Worm (Caenorhabditis elegans) whole organism, L1 larva: Measurements from ENCODE around the gene T10F2.5.

ENCODE experiments used
- C16A3.4 ChIP-seq: fragments of 150-350 bp; optimal IDR thresholded peaks from 2 replicates; lab custom pipeline; 2014; ENCODE audit warnings: missing biosample characterization, missing genetic modification characterization
- F16B12.6 ChIP-seq: fragments of 150-350 bp; optimal IDR thresholded peaks from 2 replicates; lab custom pipeline; 2014; ENCODE audit warnings: missing biosample characterization, missing genetic modification characterization
- Y116A8C.19 ChIP-seq: sonication (generic microtip); optimal IDR thresholded peaks from 2 replicates; lab custom pipeline; 2016; ENCODE audit warnings: missing compliant biosample characterization, missing genetic modification characterization, borderline replicate concordance
- aha-1 ChIP-seq: fragments of 150-350 bp; optimal IDR thresholded peaks from 2 replicates; lab custom pipeline; 2014; ENCODE audit warnings: missing biosample characterization, missing genetic modification characterization
- aly-2 ChIP-seq: fragments of 150-350 bp; optimal IDR thresholded peaks from 2 replicates; lab custom pipeline; 2014; ENCODE audit warnings: missing biosample characterization, missing genetic modification characterization
- ama-1 ChIP-seq: fragments of 150-350 bp; optimal IDR thresholded peaks from 2 replicates; lab custom pipeline; 2014
- ceh-63 ChIP-seq: fragments of 200-800 bp; sonication (Bioruptor generic); optimal IDR thresholded peaks from 2 replicates; lab custom pipeline; 2018; ENCODE audit warnings: mild to moderate bottlenecking, missing genetic modification characterization, missing compliant biosample characterization
- ceh-82 ChIP-seq, 3 experiments: fragments of 150-350 bp in 1 of 3; sonication (generic microtip) in 2 of 3; optimal IDR thresholded peaks; 2 replicates each; lab custom pipeline; 2014 to 2017; ENCODE audit warnings: missing biosample characterization in 3 of 3, missing genetic modification characterization in 3 of 3
- ceh-90 ChIP-seq: sonication (generic microtip); optimal IDR thresholded peaks from 2 replicates; lab custom pipeline; 2016; ENCODE audit warnings: missing genetic modification characterization, missing compliant biosample characterization
- dpl-1 ChIP-seq, 3 experiments: fragments of 150-350 bp in 2 of 3; sonication (generic microtip) in 1 of 3; optimal IDR thresholded peaks; 2 replicates each; lab custom pipeline; 2014 to 2017; ENCODE audit warnings: missing biosample characterization in 3 of 3, missing genetic modification characterization in 3 of 3, missing genetic modification reagents in 3 of 3
- dsc-1 ChIP-seq: sonication (generic microtip); optimal IDR thresholded peaks from 2 replicates; lab custom pipeline; 2016; ENCODE audit warnings: mild to moderate bottlenecking, missing genetic modification characterization, missing compliant biosample characterization
- efl-1 ChIP-seq, 4 experiments: fragments of 150-350 bp; optimal IDR thresholded peaks in 3 of 4; peaks in 1 of 4; 1 replicate in 1 of 4; 2 replicates in 3 of 4; lab custom pipeline; 2014; ENCODE audit warnings: missing biosample characterization in 2 of 4, missing genetic modification characterization in 2 of 4, missing genetic modification reagents in 2 of 4
- elt-2 ChIP-seq: sonication (generic microtip); optimal IDR thresholded peaks from 2 replicates; lab custom pipeline; 2016; ENCODE audit warnings: missing genetic modification characterization, mild to moderate bottlenecking, inconsistent platforms, missing compliant biosample characterization, missing genetic modification reagents
- elt-3 ChIP-seq, 6 experiments: fragments of 150-350 bp in 1 of 6; sonication (generic microtip); optimal IDR thresholded peaks; 2 replicates each; lab custom pipeline; 2017 to 2018; ENCODE audit warnings: missing biosample characterization in 6 of 6, missing genetic modification characterization in 6 of 6, inconsistent platforms in 1 of 6
- ets-5 ChIP-seq: fragments of 200-800 bp; sonication (Bioruptor generic); IDR thresholded peaks from 2 replicates; pipeline ENCODE4 v1.3.6; 2022; ENCODE audit warnings: missing genetic modification characterization, missing compliant biosample characterization
- fkh-10 ChIP-seq: sonication (generic microtip); optimal IDR thresholded peaks from 2 replicates; lab custom pipeline; 2017; ENCODE audit warnings: missing biosample characterization, missing genetic modification reagents, missing genetic modification characterization
- fkh-4 ChIP-seq: sonication (generic microtip); optimal IDR thresholded peaks from 2 replicates; lab custom pipeline; 2016; ENCODE audit warnings: missing compliant biosample characterization, missing genetic modification characterization, borderline replicate concordance
- fos-1 ChIP-seq: fragments of 150-350 bp; optimal IDR thresholded peaks from 2 replicates; lab custom pipeline; 2014; ENCODE audit warnings: missing biosample characterization, missing genetic modification characterization
- grh-1 ChIP-seq: fragments of 200-800 bp; sonication (Bioruptor generic); IDR thresholded peaks from 2 replicates; pipeline ENCODE4 v1.3.6; 2022; ENCODE audit warnings: missing genetic modification reagents, missing genetic modification characterization, missing compliant biosample characterization
- hlh-17 ChIP-seq: fragments of 200-800 bp; sonication (Bioruptor generic); optimal IDR thresholded peaks from 2 replicates; lab custom pipeline; 2018; ENCODE audit warnings: missing genetic modification characterization, mild to moderate bottlenecking, missing compliant biosample characterization, moderate library complexity, borderline replicate concordance
- hlh-4 ChIP-seq: sonication (generic microtip); optimal IDR thresholded peaks from 2 replicates; lab custom pipeline; 2016; ENCODE audit warnings: mild to moderate bottlenecking, missing genetic modification characterization, missing compliant biosample characterization
- irx-1 ChIP-seq: sonication (generic microtip); optimal IDR thresholded peaks from 2 replicates; lab custom pipeline; 2016; ENCODE audit warnings: missing genetic modification characterization, missing compliant biosample characterization
- isw-1 ChIP-seq: fragments of 200-800 bp; sonication (Bioruptor generic); IDR thresholded peaks from 2 replicates; pipeline ENCODE4 v1.3.6; 2022; ENCODE audit warnings: missing genetic modification characterization, missing compliant biosample characterization
- jun-1 ChIP-seq: fragments of 150-350 bp; optimal IDR thresholded peaks from 2 replicates; lab custom pipeline; 2014; ENCODE audit warnings: missing biosample characterization, missing genetic modification reagents, missing genetic modification characterization
- lin-14 ChIP-seq: fragments of 200-800 bp; sonication (Bioruptor generic); optimal IDR thresholded peaks from 2 replicates; lab custom pipeline; 2018; ENCODE audit warnings: mild to moderate bottlenecking, missing genetic modification characterization, moderate library complexity, missing compliant biosample characterization
- lin-15B ChIP-seq: fragments of 150-350 bp; sonication (generic microtip); optimal IDR thresholded peaks from 3 replicates; lab custom pipeline; 2014; ENCODE audit warnings: missing biosample characterization, missing genetic modification characterization
- lin-35 ChIP-seq, 2 experiments: fragments of 150-350 bp; optimal IDR thresholded peaks; 2 replicates each; lab custom pipeline; 2014; ENCODE audit warnings: missing biosample characterization in 2 of 2, missing genetic modification characterization in 2 of 2, missing genetic modification reagents in 2 of 2
- lir-3 ChIP-seq: sonication (generic microtip); optimal IDR thresholded peaks from 2 replicates; lab custom pipeline; 2016; ENCODE audit warnings: mild to moderate bottlenecking, missing genetic modification characterization, moderate library complexity, missing compliant biosample characterization; ENCODE audit not compliant: poor library complexity
- lsy-2 ChIP-seq, 2 experiments: fragments of 150-350 bp; optimal IDR thresholded peaks; 2 replicates each; lab custom pipeline; 2014; ENCODE audit warnings: missing biosample characterization in 2 of 2, missing genetic modification characterization in 2 of 2
- mab-9 ChIP-seq: fragments of 200-800 bp; sonication (Bioruptor generic); IDR thresholded peaks from 2 replicates; pipeline ENCODE4 v1.3.6; 2022; ENCODE audit warnings: missing genetic modification reagents, missing genetic modification characterization, missing compliant biosample characterization
- mef-2 ChIP-seq: fragments of 150-350 bp; optimal IDR thresholded peaks from 2 replicates; lab custom pipeline; 2014; ENCODE audit warnings: missing biosample characterization, missing genetic modification characterization
- nhr-11 ChIP-seq: fragments of 150-350 bp; optimal IDR thresholded peaks from 2 replicates; lab custom pipeline; 2014; ENCODE audit warnings: missing biosample characterization, missing genetic modification characterization
- nhr-19 ChIP-seq: fragments of 200-800 bp; sonication (Bioruptor generic); conservative IDR thresholded peaks from 2 replicates; pipeline ENCODE4 v1.3.6; 2022; ENCODE audit warnings: missing genetic modification characterization, missing compliant biosample characterization
- nhr-237 ChIP-seq: fragments of 150-350 bp; optimal IDR thresholded peaks from 2 replicates; lab custom pipeline; 2014; ENCODE audit warnings: missing biosample characterization, missing genetic modification characterization
- nhr-28 ChIP-seq: fragments of 150-350 bp; optimal IDR thresholded peaks from 2 replicates; lab custom pipeline; 2014; ENCODE audit warnings: missing biosample characterization, missing genetic modification characterization
- nhr-47 ChIP-seq: sonication (generic microtip); optimal IDR thresholded peaks from 2 replicates; lab custom pipeline; 2016; ENCODE audit warnings: mild to moderate bottlenecking, missing genetic modification characterization, moderate library complexity, missing compliant biosample characterization
- nhr-85 ChIP-seq: sonication (generic microtip); peaks from one replicate; lab custom pipeline; 2016; ENCODE audit warnings: missing genetic modification characterization, inconsistent platforms, missing compliant biosample characterization
- nhr-90 ChIP-seq: sonication (generic microtip); optimal IDR thresholded peaks from 2 replicates; lab custom pipeline; 2016; ENCODE audit warnings: mild to moderate bottlenecking, missing genetic modification characterization, missing compliant biosample characterization; ENCODE audit not compliant: poor library complexity
- pag-3 ChIP-seq: sonication (generic microtip); optimal IDR thresholded peaks from 2 replicates; lab custom pipeline; 2017; ENCODE audit warnings: missing genetic modification characterization, mild to moderate bottlenecking, missing compliant biosample characterization, antibody characterized with exemption, borderline replicate concordance; ENCODE audit not compliant: insufficient read depth
- snu-23 ChIP-seq: sonication (generic microtip); optimal IDR thresholded peaks from 2 replicates; lab custom pipeline; 2016; ENCODE audit warnings: missing genetic modification characterization, missing compliant biosample characterization
- sptf-1 ChIP-seq: fragments of 150-350 bp; optimal IDR thresholded peaks from 2 replicates; lab custom pipeline; 2014; ENCODE audit warnings: missing biosample characterization, missing genetic modification characterization
- swsn-7 ChIP-seq: sonication (generic microtip); optimal IDR thresholded peaks from 2 replicates; lab custom pipeline; 2016; ENCODE audit warnings: missing genetic modification characterization, missing compliant biosample characterization
- tbx-2 ChIP-seq: sonication (generic microtip); optimal IDR thresholded peaks from 2 replicates; lab custom pipeline; 2016; ENCODE audit warnings: missing genetic modification characterization, missing compliant biosample characterization
- tlp-1 ChIP-seq: fragments of 150-350 bp; optimal IDR thresholded peaks from 2 replicates; lab custom pipeline; 2014; ENCODE audit warnings: missing biosample characterization, missing genetic modification characterization
- unc-30 ChIP-seq: sonication (generic microtip); optimal IDR thresholded peaks from 2 replicates; lab custom pipeline; 2017; ENCODE audit warnings: missing biosample characterization, missing genetic modification characterization
- unc-62 ChIP-seq: fragments of 150-350 bp; optimal IDR thresholded peaks from 2 replicates; lab custom pipeline; 2014; ENCODE audit warnings: missing biosample characterization, missing genetic modification reagents, missing genetic modification characterization
- unc-86 ChIP-seq: sonication (generic microtip); optimal IDR thresholded peaks from 2 replicates; lab custom pipeline; 2016; ENCODE audit warnings: missing genetic modification characterization, missing compliant biosample characterization
- vab-15 ChIP-seq: sonication (generic microtip); optimal IDR thresholded peaks from 2 replicates; lab custom pipeline; 2017; ENCODE audit warnings: missing genotype, mild to moderate bottlenecking, missing genetic modification characterization, missing compliant biosample characterization
- xbp-1 ChIP-seq: sonication (generic microtip); optimal IDR thresholded peaks from 2 replicates; lab custom pipeline; 2016; ENCODE audit warnings: missing genetic modification characterization, missing compliant biosample characterization
- zip-4 ChIP-seq: fragments of 200-800 bp; sonication (Bioruptor generic); optimal IDR thresholded peaks from 2 replicates; lab custom pipeline; 2018; ENCODE audit warnings: mild to moderate bottlenecking, missing genetic modification characterization, moderate library complexity, missing compliant biosample characterization
- ztf-11 ChIP-seq, 2 experiments: sonication (generic microtip); optimal IDR thresholded peaks; 2 replicates each; lab custom pipeline; 2016 to 2017; ENCODE audit warnings: missing genetic modification characterization in 2 of 2, missing biosample characterization in 1 of 2, missing compliant biosample characterization in 1 of 2
- ztf-4 ChIP-seq: fragments of 150-350 bp; optimal IDR thresholded peaks from 2 replicates; lab custom pipeline; 2014; ENCODE audit warnings: missing biosample characterization, missing genetic modification characterization

The T10F2.5 gene

DNA sequence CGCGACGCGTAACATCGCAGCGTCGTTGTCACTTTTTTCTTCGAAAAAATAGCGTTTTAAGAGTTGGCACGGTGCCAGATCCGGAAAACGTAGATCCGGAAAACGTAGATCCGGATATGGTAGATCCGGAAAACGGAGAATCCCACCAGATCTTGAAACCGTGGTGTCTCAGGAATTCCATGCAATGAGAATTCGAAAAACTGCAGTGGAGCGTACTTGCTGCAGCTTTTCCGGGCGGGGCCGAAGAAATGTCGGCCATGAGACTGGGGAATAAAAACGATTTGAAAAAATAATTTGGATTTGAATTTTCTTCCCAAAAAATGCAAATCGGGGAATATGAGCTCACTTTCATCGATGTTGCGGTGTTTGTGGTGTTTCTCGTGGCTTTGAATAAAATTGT, 13.1 kb upstream of the T10F2.5 start, which contains the start of gene K10D2.5 (continued):
- no peak for TF ChIP-seq unc-30 (tag; lab: Kevin White, UChicago)
- TF ChIP-seq pag-3 (tag; lab: Kevin White, UChicago) = peak; percentile 18
- TF ChIP-seq unc-86 = peak; percentile 91
- TF ChIP-seq elt-2 = peak; percentile 51
- TF ChIP-seq dsc-1 (tag; lab: Kevin White, UChicago) = peak; percentile 94
- TF ChIP-seq nhr-19 (GFP tag; lab: Robert Waterston, UW) = peak; percentile 95
- peak; percentile 47 for TF ChIP-seq ztf-4 (tag; lab: Kevin White, UChicago)
- peak; percentile 95 for TF ChIP-seq nhr-85 (tag; lab: Kevin White, UChicago)
- peak; percentile 95 for TF ChIP-seq ceh-63 (GFP tag; lab: Kevin White, UChicago)
- peak; percentile 79 for TF ChIP-seq jun-1 (tag; lab: Kevin White, UChicago)
- TF ChIP-seq nhr-28 (tag; lab: Kevin White, UChicago) = no peak
- peak; percentile 96 for TF ChIP-seq tbx-2 (tag; lab: Kevin White, UChicago)
- TF ChIP-seq lsy-2 (tag; optimal IDR thresholded peaks at IDR 0.05; lab: Kevin White, UChicago) = peak; percentile 91 to 93
- TF ChIP-seq fkh-4 (tag; lab: Kevin White, UChicago) = peak; percentile 92
- peak; percentile 95 for TF ChIP-seq xbp-1 (tag; lab: Kevin White, UChicago)
- TF ChIP-seq nhr-90 = peak; percentile 96
- TF ChIP-seq ama-1 (lab: Kevin White, UChicago) = no peak
- peak; percentile 87 to 92 for TF ChIP-seq lin-35 (GFP tag; optimal IDR thresholded peaks at IDR 0.05; lab: Kevin White, UChicago)
- peak; percentile 96 for TF ChIP-seq nhr-47
- TF ChIP-seq elt-3 (tag; optimal IDR thresholded peaks at IDR 0.05; lab: Kevin White, UChicago) = peak in 3 of 6 experiments; percentile 76 to 79 (median 79)
- TF ChIP-seq ceh-90 (tag; lab: Kevin White, UChicago) = peak; percentile 94
- TF ChIP-seq lir-3 = peak; percentile 98
- peak; percentile 82 for TF ChIP-seq fos-1 (tag; lab: Kevin White, UChicago)
- peak; percentile 65 for TF ChIP-seq fkh-10
- peak; percentile 91 to 97 (median 95) for TF ChIP-seq ceh-82 (tag; optimal IDR thresholded peaks at IDR 0.05; lab: Kevin White, UChicago)
- TF ChIP-seq unc-62 (GFP tag; lab: Kevin White, UChicago) = no peak
- TF ChIP-seq swsn-7 = peak; percentile 92
- TF ChIP-seq hlh-17 (GFP tag; lab: Kevin White, UChicago) = peak; percentile 56
- peak; percentile 94 for TF ChIP-seq C16A3.4 (tag; lab: Kevin White, UChicago)
- peak; percentile 84 for TF ChIP-seq Y116A8C.19 (tag; lab: Kevin White, UChicago)
- peak; percentile 97 for TF ChIP-seq isw-1
- TF ChIP-seq sptf-1 (tag; lab: Kevin White, UChicago) = no peak
- TF ChIP-seq mab-9 (GFP tag; lab: Robert Waterston, UW) = peak; percentile 94
- TF ChIP-seq nhr-11 (tag; lab: Kevin White, UChicago) = peak; percentile 73
- TF ChIP-seq F16B12.6 (tag; lab: Kevin White, UChicago) = peak; percentile 73
- peak; percentile 76 for TF ChIP-seq nhr-237 (tag; lab: Kevin White, UChicago)
- TF ChIP-seq dpl-1 (GFP tag; optimal IDR thresholded peaks at IDR 0.05; lab: Kevin White, UChicago) = peak; percentile 85 to 88 (median 88)
- TF ChIP-seq mef-2 (tag; lab: Kevin White, UChicago) = peak; percentile 81
- TF ChIP-seq ets-5 (GFP tag; lab: Robert Waterston, UW) = no peak
- TF ChIP-seq ztf-11 (tag; optimal IDR thresholded peaks at IDR 0.05; lab: Kevin White, UChicago) = peak in 1 of 2 experiments; percentile 99
- TF ChIP-seq irx-1 (tag; lab: Kevin White, UChicago) = peak; percentile 93
- peak; percentile 57 for TF ChIP-seq aha-1
- TF ChIP-seq vab-15 (tag; lab: Kevin White, UChicago) = peak; percentile 97
- TF ChIP-seq efl-1 (optimal IDR thresholded peaks at IDR 0.05; lab: Kevin White, UChicago) = peak; percentile 92 to 94
- TF ChIP-seq efl-1 (GFP tag; optimal IDR thresholded peaks at IDR 0.05 in 1 of 2; lab: Kevin White, UChicago) = peak; percentile 87 to 98
- peak; percentile 50 for TF ChIP-seq zip-4 (GFP tag; lab: Kevin White, UChicago)
- peak; percentile 98 for TF ChIP-seq lin-15B (tag; lab: Kevin White, UChicago)
- no peak for TF ChIP-seq tlp-1 (tag; lab: Kevin White, UChicago)
- peak; percentile 83 for TF ChIP-seq grh-1 (GFP tag; lab: Robert Waterston, UW)
- TF ChIP-seq snu-23 (GFP tag; lab: Kevin White, UChicago) = peak; percentile 96
- peak; percentile 94 for TF ChIP-seq lin-14 (GFP tag; lab: Kevin White, UChicago)
- no peak for TF ChIP-seq hlh-4 (tag; lab: Kevin White, UChicago)
- TF ChIP-seq aly-2 = peak; percentile 65
